Worm (Caenorhabditis elegans) whole organism, L1 larva: ENCODE data around the gene srh-88.

ENCODE experiments used
- aha-1 ChIP-seq: fragments of 150-350 bp; optimal IDR thresholded peaks from 2 replicates; lab custom pipeline; 2014; ENCODE audit warnings: missing biosample characterization, missing genetic modification characterization
- sup-37 ChIP-seq: fragments of 200-800 bp; sonication (Bioruptor generic); optimal IDR thresholded peaks from 2 replicates; lab custom pipeline; 2018; ENCODE audit warnings: mild to moderate bottlenecking, missing genetic modification characterization, missing compliant biosample characterization
- unc-30 ChIP-seq: sonication (generic microtip); optimal IDR thresholded peaks from 2 replicates; lab custom pipeline; 2017; ENCODE audit warnings: missing biosample characterization, missing genetic modification characterization
- ztf-4 ChIP-seq: fragments of 150-350 bp; optimal IDR thresholded peaks from 2 replicates; lab custom pipeline; 2014; ENCODE audit warnings: missing biosample characterization, missing genetic modification characterization

DNA sequence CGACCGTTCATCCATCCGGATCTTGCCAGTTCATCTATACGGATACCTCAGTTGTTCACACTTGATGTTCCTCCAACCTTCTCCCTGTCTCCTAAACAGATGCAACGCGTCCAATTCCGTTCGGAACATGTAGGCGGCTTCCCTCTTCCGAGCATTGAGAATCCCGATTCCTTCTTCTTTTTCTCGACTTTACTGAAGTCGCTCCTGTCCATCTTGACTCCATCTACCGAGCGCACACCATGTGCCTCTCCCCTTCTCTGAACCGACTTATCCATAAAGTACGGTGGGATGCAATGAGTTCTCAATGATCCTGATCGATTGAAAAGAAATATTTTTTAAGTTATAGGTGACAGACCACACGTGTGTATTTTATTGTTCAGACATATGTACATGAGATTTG, 27.4 kb upstream of the srh-88 start:
- TF ChIP-seq unc-30 (no peak), sup-37 (no peak), ztf-4 (tag; lab: Kevin White, UChicago) (no peak), aha-1 (tag; lab: Kevin White, UChicago) (no peak)
